Worm (Caenorhabditis elegans): ENCODE data around the gene alh-8.
"Not testable (repeated sequence)": the region's sequence is repeated elsewhere in the genome, so short reads cannot be mapped to it uniquely, and the experiment has no call there.

DNA sequence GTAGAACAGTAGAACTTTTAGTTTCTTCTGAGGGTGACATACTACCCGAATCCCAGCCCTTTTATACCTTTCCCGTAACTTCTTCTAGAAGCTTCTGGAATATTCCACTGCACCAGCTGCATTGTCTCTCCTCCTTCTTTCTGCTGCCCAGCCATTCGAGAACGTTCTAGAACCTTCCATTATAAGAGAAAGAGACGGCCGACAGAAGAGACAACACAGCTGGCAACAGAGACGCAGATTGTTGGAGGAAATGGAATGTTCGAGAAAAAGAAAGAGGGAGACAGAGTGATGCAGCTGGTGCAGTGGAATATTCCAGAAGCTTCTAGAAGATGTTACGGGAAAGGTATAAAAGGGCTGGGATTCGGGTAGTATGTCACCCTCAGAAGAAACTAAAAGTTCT lies 30.4 kb downstream of the alh-8 start, which contains the start of the genes F44E5.4 and F44E5.5:
- TF ChIP-seq snpc-4 (tag; optimal IDR thresholded peaks at IDR 0.05) (peak; percentile 46), mab-5 (tag; optimal IDR thresholded peaks at IDR 0.05) (peak; percentile 26)
- not testable (repeated sequence) for TF ChIP-seq zag-1 (tag; optimal IDR thresholded peaks at IDR 0.05)

Measured in whole organism, L2 larva.